Worm (Caenorhabditis elegans) whole organism, L4 larva: Measurements from ENCODE around the gene srxa-9.
A peak's percentile ranks its signal among the peaks of the same experiment; 100 is the strongest.

ENCODE experiments used
- D1046.2 ChIP-seq: fragments of 200-800 bp; sonication (Bioruptor generic); IDR thresholded peaks from 2 replicates; pipeline ENCODE4 v1.3.6; 2022; ENCODE audit warnings: missing genetic modification characterization, missing compliant biosample characterization
- F26F4.8 ChIP-seq: fragments of 200-800 bp; sonication (Bioruptor generic); conservative IDR thresholded peaks from 2 replicates; pipeline ENCODE4 v1.3.6; 2022; ENCODE audit warnings: missing genetic modification characterization, missing compliant biosample characterization
- F37D6.2 ChIP-seq: sonication (generic microtip); optimal IDR thresholded peaks from 2 replicates; lab custom pipeline; 2016; ENCODE audit warnings: mild to moderate bottlenecking, missing genetic modification characterization, missing compliant biosample characterization
- T20F7.1 ChIP-seq: fragments of 200-800 bp; sonication (Bioruptor generic); optimal IDR thresholded peaks from 2 replicates; lab custom pipeline; 2018; ENCODE audit warnings: mild to moderate bottlenecking, missing genetic modification characterization, missing compliant biosample characterization
- Y5F2A.4 ChIP-seq: fragments of 200-800 bp; sonication (Bioruptor generic); optimal IDR thresholded peaks from 2 replicates; lab custom pipeline; 2018; ENCODE audit warnings: mild to moderate bottlenecking, missing genetic modification characterization, missing compliant biosample characterization
- Y75B8A.6 ChIP-seq: fragments of 200-800 bp; sonication (Bioruptor generic); IDR thresholded peaks from 2 replicates; pipeline ENCODE4 v1.3.6; 2022; ENCODE audit warnings: missing genetic modification reagents, missing genetic modification characterization, missing compliant biosample characterization
- ZK546.5 ChIP-seq, 2 experiments: sonication (generic microtip); optimal IDR thresholded peaks; 2 replicates each; lab custom pipeline; 2017; ENCODE audit warnings: missing biosample characterization in 2 of 2, missing genetic modification characterization in 2 of 2
- aha-1 ChIP-seq: fragments of 150-350 bp; peaks from one replicate; lab custom pipeline; 2014; ENCODE audit warnings: missing biosample characterization, missing genetic modification characterization
- attf-4 ChIP-seq: sonication (generic microtip); optimal IDR thresholded peaks from 3 replicates; lab custom pipeline; 2017; ENCODE audit warnings: missing biosample characterization, missing genetic modification characterization
- ctbp-1 ChIP-seq: fragments of 200-800 bp; sonication (Bioruptor generic); IDR thresholded peaks from 2 replicates; pipeline ENCODE4 v1.3.6; 2022; ENCODE audit warnings: missing genetic modification reagents, missing genetic modification characterization, missing compliant biosample characterization
- daf-16 ChIP-seq, 3 experiments: sonication (generic microtip); optimal IDR thresholded peaks; 2 replicates each; lab custom pipeline; 2016 to 2017; ENCODE audit warnings: missing genetic modification characterization in 3 of 3, missing genetic modification reagents in 3 of 3, mild to moderate bottlenecking in 2 of 3, missing compliant biosample characterization in 2 of 3, missing biosample characterization in 1 of 3, moderate library complexity in 1 of 3
- daf-19 ChIP-seq: fragments of 200-800 bp; sonication (Bioruptor generic); conservative IDR thresholded peaks from 2 replicates; pipeline ENCODE4 v1.3.6; 2022; ENCODE audit warnings: missing genetic modification characterization, missing compliant biosample characterization
- dmd-8 ChIP-seq: fragments of 200-800 bp; sonication (Bioruptor generic); IDR thresholded peaks from 2 replicates; pipeline ENCODE4 v1.3.6; 2022; ENCODE audit warnings: missing genetic modification characterization, missing compliant biosample characterization
- dmd-9 ChIP-seq: fragments of 200-800 bp; sonication (Bioruptor generic); IDR thresholded peaks from 2 replicates; pipeline ENCODE4 v1.3.6; 2022; ENCODE audit warnings: missing genetic modification reagents, missing genetic modification characterization, missing compliant biosample characterization
- dpl-1 ChIP-seq: fragments of 150-350 bp; optimal IDR thresholded peaks from 2 replicates; lab custom pipeline; 2014; ENCODE audit warnings: missing biosample characterization, missing genetic modification reagents, missing genetic modification characterization
- duxl-1 ChIP-seq: sonication (generic microtip); optimal IDR thresholded peaks from 2 replicates; lab custom pipeline; 2016; ENCODE audit warnings: mild to moderate bottlenecking, missing genetic modification characterization, moderate library complexity, missing compliant biosample characterization; ENCODE audit not compliant: poor library complexity
- dve-1 ChIP-seq: sonication (generic microtip); optimal IDR thresholded peaks from 2 replicates; lab custom pipeline; 2017; ENCODE audit warnings: antibody characterized with exemption, mild to moderate bottlenecking, missing genetic modification characterization, missing compliant biosample characterization; ENCODE audit not compliant: insufficient read depth
- egl-27 ChIP-seq: sonication (generic microtip); optimal IDR thresholded peaks from 3 replicates; lab custom pipeline; 2017; ENCODE audit warnings: missing biosample characterization, missing genetic modification reagents, missing genetic modification characterization
- fkh-10 ChIP-seq: fragments of 150-350 bp; optimal IDR thresholded peaks from 2 replicates; lab custom pipeline; 2014; ENCODE audit warnings: missing biosample characterization, missing genetic modification reagents, missing genetic modification characterization
- fos-1 ChIP-seq: fragments of 150-350 bp; optimal IDR thresholded peaks from 2 replicates; lab custom pipeline; 2014; ENCODE audit warnings: missing biosample characterization, missing genetic modification characterization
- hlh-11 ChIP-seq: fragments of 200-800 bp; sonication (Bioruptor generic); optimal IDR thresholded peaks from 2 replicates; lab custom pipeline; 2018; ENCODE audit warnings: mild to moderate bottlenecking, missing genetic modification characterization, missing compliant biosample characterization
- hlh-30 ChIP-seq: sonication (generic microtip); optimal IDR thresholded peaks from 2 replicates; lab custom pipeline; 2017; ENCODE audit warnings: antibody characterized with exemption, mild to moderate bottlenecking, missing genetic modification characterization, missing compliant biosample characterization; ENCODE audit not compliant: insufficient read depth
- lim-7 ChIP-seq: fragments of 200-800 bp; sonication (Bioruptor generic); IDR thresholded peaks from 2 replicates; pipeline ENCODE4 v1.3.6; 2022; ENCODE audit warnings: missing genetic modification characterization, missing compliant biosample characterization
- lin-13 ChIP-seq: fragments of 150-350 bp; optimal IDR thresholded peaks from 2 replicates; lab custom pipeline; 2014; ENCODE audit warnings: missing biosample characterization, missing genetic modification reagents, missing genetic modification characterization
- lin-15B ChIP-seq: fragments of 150-350 bp; sonication (generic microtip); optimal IDR thresholded peaks from 3 replicates; lab custom pipeline; 2014; ENCODE audit warnings: missing biosample characterization, missing genetic modification characterization
- lin-38 ChIP-seq: fragments of 200-800 bp; sonication (Bioruptor generic); IDR thresholded peaks from 2 replicates; pipeline ENCODE4 v1.3.6; 2022; ENCODE audit warnings: missing genetic modification reagents, missing genetic modification characterization, missing compliant biosample characterization
- lin-39 ChIP-seq: fragments of 150-350 bp; optimal IDR thresholded peaks from 2 replicates; lab custom pipeline; 2014; ENCODE audit warnings: missing biosample characterization, missing genetic modification reagents, missing genetic modification characterization
- lir-3 ChIP-seq: sonication (generic microtip); optimal IDR thresholded peaks from 2 replicates; lab custom pipeline; 2016; ENCODE audit warnings: mild to moderate bottlenecking, missing genetic modification characterization, missing compliant biosample characterization
- madf-9 ChIP-seq: fragments of 200-800 bp; sonication (Bioruptor generic); conservative IDR thresholded peaks from 2 replicates; pipeline ENCODE4 v1.3.6; 2022; ENCODE audit warnings: missing genetic modification reagents, missing genetic modification characterization, missing compliant biosample characterization
- mdl-1 ChIP-seq, 2 experiments: fragments of 150-350 bp in 1 of 2; sonication (generic microtip) in 1 of 2; optimal IDR thresholded peaks; 2 replicates each; lab custom pipeline; 2014 to 2017; ENCODE audit warnings: missing biosample characterization in 2 of 2, missing genetic modification characterization in 2 of 2
- mdt-29 ChIP-seq: fragments of 200-800 bp; sonication (Bioruptor generic); IDR thresholded peaks from 2 replicates; pipeline ENCODE4 v1.3.6; 2022; ENCODE audit warnings: missing genetic modification reagents, missing genetic modification characterization, missing compliant biosample characterization
- mxl-2 ChIP-seq: fragments of 200-800 bp; sonication (Bioruptor generic); conservative IDR thresholded peaks from 2 replicates; pipeline ENCODE4 v1.3.6; 2022; ENCODE audit warnings: missing genetic modification reagents, missing genetic modification characterization, missing compliant biosample characterization
- mxl-3 ChIP-seq: fragments of 200-800 bp; sonication (Bioruptor generic); optimal IDR thresholded peaks from 2 replicates; lab custom pipeline; 2018; ENCODE audit warnings: mild to moderate bottlenecking, missing genetic modification characterization, missing compliant biosample characterization
- nhr-237 ChIP-seq: sonication (generic microtip); optimal IDR thresholded peaks from 2 replicates; lab custom pipeline; 2017; ENCODE audit warnings: missing biosample characterization, missing genetic modification characterization
- nhr-25 ChIP-seq: sonication (generic microtip); optimal IDR thresholded peaks from 2 replicates; lab custom pipeline; 2017; ENCODE audit warnings: missing genetic modification characterization, mild to moderate bottlenecking, missing compliant biosample characterization, antibody characterized with exemption, moderate library complexity, borderline replicate concordance; ENCODE audit not compliant: insufficient read depth
- nhr-28 ChIP-seq: fragments of 150-350 bp; optimal IDR thresholded peaks from 2 replicates; lab custom pipeline; 2014; ENCODE audit warnings: missing biosample characterization, missing genetic modification characterization
- nhr-48 ChIP-seq: sonication (generic microtip); optimal IDR thresholded peaks from 2 replicates; lab custom pipeline; 2016; ENCODE audit warnings: mild to moderate bottlenecking, missing genetic modification characterization, missing compliant biosample characterization
- nhr-6 ChIP-seq: fragments of 150-350 bp; optimal IDR thresholded peaks from 2 replicates; lab custom pipeline; 2014; ENCODE audit warnings: missing biosample characterization, missing genetic modification characterization
- rbr-2 ChIP-seq: sonication (generic microtip); optimal IDR thresholded peaks from 2 replicates; lab custom pipeline; 2016; ENCODE audit warnings: missing genotype, missing genetic modification characterization, missing compliant biosample characterization
- sdz-12 ChIP-seq: fragments of 200-800 bp; sonication (Bioruptor generic); optimal IDR thresholded peaks from 2 replicates; lab custom pipeline; 2018; ENCODE audit warnings: mild to moderate bottlenecking, missing genetic modification characterization, missing compliant biosample characterization
- skn-1 ChIP-seq: fragments of 150-350 bp; optimal IDR thresholded peaks from 2 replicates; lab custom pipeline; 2014; ENCODE audit warnings: missing biosample characterization, missing genetic modification characterization
- tag-97 ChIP-seq: fragments of 200-800 bp; sonication (Bioruptor generic); IDR thresholded peaks from 2 replicates; pipeline ENCODE4 v1.3.6; 2022; ENCODE audit warnings: missing genetic modification characterization, missing compliant biosample characterization
- tra-1 ChIP-seq: fragments of 200-800 bp; sonication (Bioruptor generic); IDR thresholded peaks from 2 replicates; pipeline ENCODE4 v1.3.6; 2022; ENCODE audit warnings: missing genetic modification reagents, missing genetic modification characterization, missing compliant biosample characterization
- unc-62 ChIP-seq, 3 experiments: fragments of 150-350 bp in 1 of 3; sonication (generic microtip); optimal IDR thresholded peaks in 2 of 3; peaks in 1 of 3; 1 replicate in 1 of 3; 2 replicates in 2 of 3; lab custom pipeline; 2014 to 2017; ENCODE audit warnings: missing biosample characterization in 3 of 3, missing genetic modification characterization in 3 of 3, missing genetic modification reagents in 3 of 3, missing genotype in 1 of 3
- vab-7 ChIP-seq: fragments of 200-800 bp; sonication (Bioruptor generic); IDR thresholded peaks from 2 replicates; pipeline ENCODE4 v1.3.6; 2022; ENCODE audit warnings: missing genetic modification reagents, missing genetic modification characterization, missing compliant biosample characterization
- ztf-11 ChIP-seq: fragments of 150-350 bp; optimal IDR thresholded peaks from 2 replicates; lab custom pipeline; 2014; ENCODE audit warnings: missing biosample characterization, missing genetic modification characterization

The srxa-9 gene

ce11 chrX:15716971-15717370 is 29.8 kb upstream of the srxa-9 start (continued):
- TF ChIP-seq dmd-9 (no peak), ZK546.5 (tag; optimal IDR thresholded peaks at IDR 0.05; lab: Kevin White, UChicago) (no peak), lin-15B (no peak), nhr-237 (tag; lab: Kevin White, UChicago) (no peak), ctbp-1 (GFP tag; lab: Robert Waterston, UW) (no peak), mxl-2 (GFP tag; lab: Robert Waterston, UW) (no peak), aha-1 (tag; lab: Kevin White, UChicago) (peak; percentile 85)

ce11 chrX:15718325-15718724 is 28.5 kb upstream of the srxa-9 start, which contains the start of gene ZK662.6:
Gene ZK662.6 (plus strand): TSS chrX:15718625.
- no peak for TF ChIP-seq sdz-12
- peak in 1 of 2 experiments; percentile 47 for TF ChIP-seq unc-62 (GFP tag; optimal IDR thresholded peaks at IDR 0.05 in 1 of 2; lab: Kevin White, UChicago)
- no peak for TF ChIP-seq unc-62 (tag; optimal IDR thresholded peaks at IDR 0.05; lab: Kevin White, UChicago)

ce11 chrX:15721346-15721745 is 25.5 kb upstream of the srxa-9 start, which contains the start of gene ZK662.5:
Gene ZK662.5 (plus strand): TSS chrX:15721646.
- TF ChIP-seq dmd-8 (GFP tag; lab: Robert Waterston, UW) (no peak), tag-97 (GFP tag; lab: Robert Waterston, UW) (no peak), skn-1 (tag; lab: Kevin White, UChicago) (no peak), lim-7 (GFP tag; lab: Robert Waterston, UW) (no peak), attf-4 (tag; lab: Kevin White, UChicago) (no peak), vab-7 (no peak), lin-38 (GFP tag; lab: Robert Waterston, UW) (no peak), F37D6.2 (tag; lab: Kevin White, UChicago) (no peak), egl-27 (tag; lab: Kevin White, UChicago) (no peak), mdt-29 (GFP tag; lab: Robert Waterston, UW) (no peak), tra-1 (GFP tag; lab: Robert Waterston, UW) (no peak), Y75B8A.6 (GFP tag; lab: Robert Waterston, UW) (no peak), madf-9 (GFP tag; lab: Robert Waterston, UW) (no peak), T20F7.1 (no peak), fkh-10 (GFP tag; lab: Kevin White, UChicago) (no peak), lir-3 (no peak)

ce11 chrX:15724994-15725393 is 21.8 kb upstream of the srxa-9 start:
- no peak for TF ChIP-seq nhr-25 (tag; lab: Kevin White, UChicago)
- TF ChIP-seq Y5F2A.4 (GFP tag; lab: Kevin White, UChicago): no peak
- TF ChIP-seq fkh-10 (GFP tag; lab: Kevin White, UChicago): no peak
- TF ChIP-seq lin-13 (GFP tag; lab: Kevin White, UChicago): peak; percentile 45
- peak; percentile 29 for TF ChIP-seq mxl-3 (GFP tag; lab: Kevin White, UChicago)
- TF ChIP-seq lin-15B: peak; percentile 63
- TF ChIP-seq fos-1 (tag; lab: Kevin White, UChicago): no peak
- no peak for TF ChIP-seq F26F4.8 (GFP tag; lab: Robert Waterston, UW)
- TF ChIP-seq ztf-11 (tag; lab: Kevin White, UChicago): no peak
- peak; percentile 24 for TF ChIP-seq duxl-1 (tag; lab: Kevin White, UChicago)
- TF ChIP-seq daf-16 (GFP tag; optimal IDR thresholded peaks at IDR 0.05; lab: Kevin White, UChicago): no peak
- TF ChIP-seq daf-16 (tag; optimal IDR thresholded peaks at IDR 0.05; lab: Kevin White, UChicago): peak; percentile 56
- peak; percentile 11 for TF ChIP-seq rbr-2
- TF ChIP-seq madf-9 (GFP tag; lab: Robert Waterston, UW): peak; percentile 39; the same call in 1 of the 2 replicates
- TF ChIP-seq daf-19: no peak
- TF ChIP-seq lin-39 (tag; lab: Kevin White, UChicago): no peak
- peak; percentile 65 for TF ChIP-seq dpl-1 (GFP tag; lab: Kevin White, UChicago)
- peak; percentile 54 for TF ChIP-seq hlh-11
- TF ChIP-seq nhr-28 (tag; lab: Kevin White, UChicago): peak; percentile 44
- no peak for TF ChIP-seq nhr-6 (tag; lab: Kevin White, UChicago)
- TF ChIP-seq D1046.2: no peak
- TF ChIP-seq nhr-48 (tag; lab: Kevin White, UChicago): no peak
- peak; percentile 89 for TF ChIP-seq aha-1 (tag; lab: Kevin White, UChicago)
- peak; percentile 89 for TF ChIP-seq hlh-30 (tag; lab: Kevin White, UChicago)
- peak in 1 of 2 experiments; percentile 46 for TF ChIP-seq mdl-1 (tag; optimal IDR thresholded peaks at IDR 0.05; lab: Kevin White, UChicago)
- peak; percentile 52 for TF ChIP-seq dve-1 (tag; lab: Kevin White, UChicago)
